Worm (Caenorhabditis elegans) whole organism, late embryonic: ENCODE results near the gene T24C12.1.

ENCODE experiments used
- ama-1 ChIP-seq: fragments of 150-350 bp; optimal IDR thresholded peaks from 2 replicates; lab custom pipeline; 2014
- ceh-31 ChIP-seq: sonication (generic microtip); optimal IDR thresholded peaks from 2 replicates; lab custom pipeline; 2016; ENCODE audit warnings: missing genetic modification characterization, missing compliant biosample characterization
- fax-1 ChIP-seq: sonication (generic microtip); optimal IDR thresholded peaks from 2 replicates; lab custom pipeline; 2016; ENCODE audit warnings: missing genotype, missing genetic modification characterization, missing compliant biosample characterization
- hlh-6 ChIP-seq: sonication (generic microtip); optimal IDR thresholded peaks from 2 replicates; lab custom pipeline; 2016; ENCODE audit warnings: missing genotype, missing genetic modification characterization, missing compliant biosample characterization
- lin-11 ChIP-seq: fragments of 200-800 bp; sonication (Bioruptor generic); optimal IDR thresholded peaks from 2 replicates; lab custom pipeline; 2018; ENCODE audit warnings: mild to moderate bottlenecking, missing genetic modification characterization, missing compliant biosample characterization
- pqm-1 ChIP-seq: sonication (generic microtip); optimal IDR thresholded peaks from 2 replicates; lab custom pipeline; 2016; ENCODE audit warnings: missing genetic modification characterization, missing compliant biosample characterization
- unc-55 ChIP-seq: sonication (generic microtip); optimal IDR thresholded peaks from 2 replicates; lab custom pipeline; 2017; ENCODE audit warnings: missing biosample characterization, missing genetic modification reagents, missing genetic modification characterization

- TF ChIP-seq lin-11 (tag; lab: Kevin White, UChicago), result no peak
- TF ChIP-seq fax-1 (tag; lab: Kevin White, UChicago), result no peak
- TF ChIP-seq ama-1, result no peak
- no peak for TF ChIP-seq ceh-31 (tag; lab: Kevin White, UChicago)
- no peak for TF ChIP-seq pqm-1 (tag; lab: Kevin White, UChicago)
- no peak for TF ChIP-seq hlh-6 (tag; lab: Kevin White, UChicago)
- no peak for TF ChIP-seq unc-55
Observed at ce11 chrX:2216242-2216641, 17.0 kb downstream of the T24C12.1 start.
